Fruit fly (Drosophila melanogaster) whole organism, embryonic: ENCODE data around the gene CG7139.

ENCODE experiments used
- BEAF-32 ChIP-seq: fragments of 200-800 bp; sonication (Bioruptor generic); optimal IDR thresholded peaks from 3 replicates; lab custom pipeline; 2017; ENCODE audit warnings: missing biosample characterization, missing genetic modification characterization, mild to moderate bottlenecking, moderate library complexity, missing genetic modification reagents
- Bgb ChIP-seq: fragments of 200-800 bp; sonication (Bioruptor generic); IDR thresholded peaks from 2 replicates; pipeline ENCODE4 v1.3.6; 2022; ENCODE audit warnings: missing biosample characterization, missing genetic modification characterization; ENCODE audit not compliant: partially characterized antibody
- CG11560 ChIP-seq: fragments of 200-800 bp; sonication (Bioruptor generic); IDR thresholded peaks from 3 replicates; pipeline ENCODE4 v1.3.6; 2022; ENCODE audit warnings: missing biosample characterization, missing genetic modification characterization
- CG12391 ChIP-seq: fragments of 200-800 bp; sonication (Bioruptor generic); optimal IDR thresholded peaks from 3 replicates; lab custom pipeline; 2018; ENCODE audit warnings: missing biosample characterization, mild to moderate bottlenecking, missing genetic modification characterization, moderate library complexity
- CG13287 ChIP-seq: fragments of 200-800 bp; sonication (Bioruptor generic); IDR thresholded peaks from 2 replicates; pipeline ENCODE4 v1.3.6; 2022; ENCODE audit warnings: missing biosample characterization, missing genetic modification characterization; ENCODE audit not compliant: partially characterized antibody
- CG13296 ChIP-seq: fragments of 200-800 bp; sonication (Bioruptor generic); optimal IDR thresholded peaks from 3 replicates; lab custom pipeline; 2018; ENCODE audit warnings: missing biosample characterization, mild to moderate bottlenecking, missing genetic modification characterization
- CG13894 ChIP-seq: fragments of 200-800 bp; sonication (Bioruptor generic); optimal IDR thresholded peaks from 3 replicates; lab custom pipeline; 2018; ENCODE audit warnings: missing biosample characterization, mild to moderate bottlenecking, missing genetic modification characterization, moderate library complexity
- CG14014 ChIP-seq: fragments of 200-800 bp; sonication (Bioruptor generic); IDR thresholded peaks from 2 replicates; pipeline ENCODE4 v1.3.6; 2022; ENCODE audit warnings: missing biosample characterization, missing genetic modification characterization
- CG15601 ChIP-seq: fragments of 200-800 bp; sonication (Bioruptor generic); optimal IDR thresholded peaks from 3 replicates; lab custom pipeline; 2019; ENCODE audit warnings: missing biosample characterization, mild to moderate bottlenecking, missing genetic modification characterization, moderate library complexity
- CG16813 ChIP-seq: fragments of 200-800 bp; sonication (Bioruptor generic); IDR thresholded peaks from 3 replicates; pipeline ENCODE4 v1.3.6; 2022; ENCODE audit warnings: missing biosample characterization, missing genetic modification characterization; ENCODE audit not compliant: partially characterized antibody
- CG17359 ChIP-seq: fragments of 200-800 bp; sonication (Bioruptor generic); optimal IDR thresholded peaks from 3 replicates; lab custom pipeline; 2018; ENCODE audit warnings: missing biosample characterization, mild to moderate bottlenecking, missing genetic modification characterization, moderate library complexity
- CG32532 ChIP-seq: fragments of 200-800 bp; sonication (Bioruptor generic); IDR thresholded peaks from 2 replicates; pipeline ENCODE4 v1.3.6; 2022; ENCODE audit warnings: missing biosample characterization, missing genetic modification characterization
- CG32772 ChIP-seq: fragments of 200-800 bp; sonication (Bioruptor generic); IDR thresholded peaks from 2 replicates; pipeline ENCODE4 v1.3.6; 2022; ENCODE audit warnings: missing biosample characterization, missing genetic modification characterization
- CG33213 ChIP-seq: fragments of 200-800 bp; sonication (Bioruptor generic); optimal IDR thresholded peaks from 3 replicates; lab custom pipeline; 2016; ENCODE audit warnings: missing biosample characterization, missing genetic modification characterization
- CG3995 ChIP-seq: fragments of 200-800 bp; sonication (Bioruptor generic); optimal IDR thresholded peaks from 3 replicates; lab custom pipeline; 2016; ENCODE audit warnings: missing biosample characterization, missing genetic modification characterization
- CG5245 ChIP-seq: fragments of 200-800 bp; sonication (Bioruptor generic); optimal IDR thresholded peaks from 3 replicates; lab custom pipeline; 2016; ENCODE audit warnings: missing biosample characterization, missing genetic modification characterization
- CG6765 ChIP-seq: fragments of 200-800 bp; sonication (Bioruptor generic); optimal IDR thresholded peaks from 3 replicates; lab custom pipeline; 2017; ENCODE audit warnings: missing biosample characterization, mild to moderate bottlenecking, missing genetic modification characterization
- CG7963 ChIP-seq: fragments of 200-800 bp; sonication (Bioruptor generic); IDR thresholded peaks from 3 replicates; pipeline ENCODE4 v1.3.6; 2022; ENCODE audit warnings: missing biosample characterization, missing genetic modification characterization; ENCODE audit not compliant: partially characterized antibody
- CG8924 ChIP-seq: fragments of 200-800 bp; optimal IDR thresholded peaks from 3 replicates; lab custom pipeline; 2019; ENCODE audit warnings: missing biosample characterization, mild to moderate bottlenecking, missing genetic modification characterization, moderate library complexity
- CkIIα-i1 ChIP-seq: fragments of 200-800 bp; sonication (Bioruptor generic); IDR thresholded peaks from 2 replicates; pipeline ENCODE4 v1.3.6; 2022; ENCODE audit warnings: missing biosample characterization, missing genetic modification characterization
- Dll ChIP-seq: fragments of 200-800 bp; sonication (Bioruptor generic); IDR thresholded peaks from 4 replicates; pipeline ENCODE4 v1.3.6; 2022; ENCODE audit warnings: missing biosample characterization, missing genetic modification characterization; ENCODE audit not compliant: partially characterized antibody
- HLH4C ChIP-seq: fragments of 200-800 bp; sonication (Bioruptor generic); IDR thresholded peaks from 3 replicates; pipeline ENCODE4 v1.3.6; 2022; ENCODE audit warnings: missing biosample characterization, missing genetic modification characterization; ENCODE audit not compliant: partially characterized antibody
- Mad ChIP-seq: fragments of 200-800 bp; sonication (Bioruptor generic); optimal IDR thresholded peaks from 2 replicates; lab custom pipeline; 2016; ENCODE audit warnings: missing biosample characterization, missing genetic modification characterization
- Med ChIP-seq: fragments of 200-800 bp; sonication (Bioruptor generic); peaks from one replicate; lab custom pipeline; 2016; ENCODE audit warnings: missing biosample characterization, missing genetic modification characterization, mild to moderate bottlenecking, inconsistent platforms, moderate library complexity
- Nf-YC ChIP-seq: fragments of 200-800 bp; optimal IDR thresholded peaks from 3 replicates; lab custom pipeline; 2019; ENCODE audit warnings: missing biosample characterization, mild to moderate bottlenecking, missing genetic modification characterization, moderate library complexity
- NfI ChIP-seq: fragments of 200-800 bp; sonication (Bioruptor generic); optimal IDR thresholded peaks from 3 replicates; lab custom pipeline; 2018; ENCODE audit warnings: missing biosample characterization, mild to moderate bottlenecking, missing genetic modification characterization, moderate library complexity
- Optix ChIP-seq: fragments of 200-800 bp; sonication (Bioruptor generic); IDR thresholded peaks from 3 replicates; pipeline ENCODE4 v1.3.6; 2022; ENCODE audit warnings: missing biosample characterization, missing genetic modification characterization
- Sry-β ChIP-seq: fragments of 200-800 bp; sonication (Bioruptor generic); optimal IDR thresholded peaks from 2 replicates; lab custom pipeline; 2018; ENCODE audit warnings: missing biosample characterization, mild to moderate bottlenecking, missing genetic modification characterization, moderate library complexity
- Sry-δ ChIP-seq: fragments of 200-800 bp; sonication (Bioruptor generic); optimal IDR thresholded peaks from 2 replicates; lab custom pipeline; 2016; ENCODE audit warnings: missing biosample characterization, missing genetic modification characterization
- Xbp1 ChIP-seq: fragments of 200-800 bp; sonication (Bioruptor generic); optimal IDR thresholded peaks from 3 replicates; lab custom pipeline; 2016; ENCODE audit warnings: missing biosample characterization, mild to moderate bottlenecking, missing genetic modification characterization
- YL-1 ChIP-seq: fragments of 200-800 bp; sonication (Bioruptor generic); optimal IDR thresholded peaks from 3 replicates; lab custom pipeline; 2017; ENCODE audit warnings: missing biosample characterization, mild to moderate bottlenecking, missing genetic modification characterization
- ato ChIP-seq: fragments of 200-800 bp; sonication (Bioruptor generic); IDR thresholded peaks from 2 replicates; pipeline ENCODE4 v1.3.6; 2022; ENCODE audit warnings: missing biosample characterization, missing genetic modification characterization; ENCODE audit not compliant: partially characterized antibody
- exex ChIP-seq: fragments of 200-800 bp; sonication (Bioruptor generic); optimal IDR thresholded peaks from 4 replicates; lab custom pipeline; 2018; ENCODE audit warnings: missing biosample characterization, mild to moderate bottlenecking, missing genetic modification characterization, moderate library complexity
- gce ChIP-seq: fragments of 200-800 bp; sonication (Bioruptor generic); IDR thresholded peaks from 3 replicates; pipeline ENCODE4 v1.3.6; 2022; ENCODE audit warnings: missing biosample characterization, missing genetic modification characterization
- gfzf ChIP-seq: fragments of 200-800 bp; sonication (Bioruptor generic); optimal IDR thresholded peaks from 2 replicates; lab custom pipeline; 2016; ENCODE audit warnings: missing biosample characterization, mild to moderate bottlenecking, missing genetic modification characterization, moderate library complexity
- hb ChIP-seq: fragments of 200-800 bp; sonication (Bioruptor generic); IDR thresholded peaks from 3 replicates; pipeline ENCODE4 v1.3.6; 2022; ENCODE audit warnings: missing biosample characterization, missing genetic modification characterization; ENCODE audit not compliant: partially characterized antibody
- her ChIP-seq: fragments of 200-800 bp; sonication (Bioruptor generic); optimal IDR thresholded peaks from 2 replicates; lab custom pipeline; 2016; ENCODE audit warnings: missing biosample characterization, missing genetic modification characterization
- inv ChIP-seq: fragments of 200-800 bp; sonication (Bioruptor generic); IDR thresholded peaks from 2 replicates; pipeline ENCODE4 v1.3.6; 2022; ENCODE audit warnings: missing biosample characterization, missing genetic modification characterization; ENCODE audit not compliant: partially characterized antibody
- jumu ChIP-seq: fragments of 200-800 bp; sonication (Bioruptor generic); optimal IDR thresholded peaks from 3 replicates; lab custom pipeline; 2016; ENCODE audit warnings: missing biosample characterization, missing genetic modification characterization
- knrl ChIP-seq: fragments of 200-800 bp; sonication (Bioruptor generic); IDR thresholded peaks from 3 replicates; pipeline ENCODE4 v1.3.6; 2022; ENCODE audit warnings: missing biosample characterization, missing genetic modification characterization; ENCODE audit not compliant: partially characterized antibody
- pho ChIP-seq: fragments of 200-800 bp; sonication (Bioruptor generic); optimal IDR thresholded peaks from 2 replicates; lab custom pipeline; 2016; ENCODE audit warnings: missing biosample characterization, missing genetic modification characterization
- sob ChIP-seq: fragments of 200-800 bp; sonication (Bioruptor generic); IDR thresholded peaks from 2 replicates; pipeline ENCODE4 v1.3.6; 2022; ENCODE audit warnings: missing biosample characterization, missing genetic modification characterization
- ssp ChIP-seq: fragments of 200-800 bp; sonication (Bioruptor generic); IDR thresholded peaks from 2 replicates; pipeline ENCODE4 v1.3.6; 2022; ENCODE audit warnings: missing biosample characterization, missing genetic modification characterization
- tna ChIP-seq: fragments of 200-800 bp; sonication (Bioruptor generic); IDR thresholded peaks from 2 replicates; pipeline ENCODE4 v1.3.6; 2022; ENCODE audit warnings: missing biosample characterization, missing genetic modification characterization; ENCODE audit not compliant: partially characterized antibody
- vnd ChIP-seq: fragments of 200-800 bp; sonication (Bioruptor generic); IDR thresholded peaks from 3 replicates; pipeline ENCODE4 v1.3.6; 2022; ENCODE audit warnings: missing biosample characterization, missing genetic modification characterization; ENCODE audit not compliant: partially characterized antibody
- wor ChIP-seq: fragments of 200-800 bp; sonication (Bioruptor generic); IDR thresholded peaks from 2 replicates; pipeline ENCODE4 v1.3.6; 2022; ENCODE audit warnings: missing biosample characterization, missing genetic modification characterization
- zen ChIP-seq: fragments of 200-800 bp; sonication (Bioruptor generic); optimal IDR thresholded peaks from 3 replicates; lab custom pipeline; 2018; ENCODE audit warnings: missing biosample characterization, mild to moderate bottlenecking, missing genetic modification characterization, moderate library complexity
- zen2 ChIP-seq: fragments of 200-800 bp; sonication (Bioruptor generic); IDR thresholded peaks from 3 replicates; pipeline ENCODE4 v1.3.6; 2022; ENCODE audit warnings: missing biosample characterization, missing genetic modification characterization; ENCODE audit not compliant: partially characterized antibody

Gene CG7139

dm6 chr3L:22074347-22074971, 2.8 kb upstream of the CG7139 start, which contains the start of gene CG7133 (continued):
- no peak for TF ChIP-seq wor (GFP tag; lab: Robert Waterston, UW)
- peak; percentile 14 for TF ChIP-seq CG12391 (tag; lab: Kevin White, UChicago)
- no peak for TF ChIP-seq CG5245 (GFP tag; lab: Kevin White, UChicago)
- TF ChIP-seq CG3995 (GFP tag; lab: Kevin White, UChicago) = peak; percentile 59
- TF ChIP-seq Sry-δ (GFP tag; lab: Kevin White, UChicago) = peak; percentile 89
- no peak for TF ChIP-seq CG13296
- TF ChIP-seq CG16813 (GFP tag; lab: Robert Waterston, UW) = peak; percentile 85
- TF ChIP-seq CG14014 (GFP tag; lab: Robert Waterston, UW) = no peak
- TF ChIP-seq CG15601 (tag; lab: Kevin White, UChicago) = no peak
- peak; percentile 85 for TF ChIP-seq BEAF-32 (GFP tag; lab: Kevin White, UChicago)
- TF ChIP-seq CG11560 (tag; lab: Robert Waterston, UW) = no peak
- peak; percentile 78 for TF ChIP-seq CG7963 (GFP tag; lab: Robert Waterston, UW)
- peak; percentile 53 for TF ChIP-seq Sry-β
- peak; percentile 18 for TF ChIP-seq Nf-YC
- TF ChIP-seq ssp (GFP tag; lab: Robert Waterston, UW) = no peak
- TF ChIP-seq zen2 (GFP tag; lab: Robert Waterston, UW) = peak; percentile 91
- TF ChIP-seq CG32772 (GFP tag; lab: Robert Waterston, UW) = no peak
- peak; percentile 33 for TF ChIP-seq Xbp1 (GFP tag; lab: Kevin White, UChicago)
- no peak for TF ChIP-seq CG6765 (GFP tag; lab: Kevin White, UChicago)
- TF ChIP-seq CG17359 (tag; lab: Kevin White, UChicago) = no peak
- peak; percentile 56 for TF ChIP-seq gfzf (GFP tag; lab: Kevin White, UChicago)
- TF ChIP-seq CG33213 (GFP tag; lab: Kevin White, UChicago) = no peak
- peak; percentile 60 for TF ChIP-seq CG13894 (tag; lab: Kevin White, UChicago)
- peak; percentile 74 for TF ChIP-seq ato (GFP tag; lab: Robert Waterston, UW)
- TF ChIP-seq pho (GFP tag; lab: Kevin White, UChicago) = peak; percentile 27
- TF ChIP-seq tna (GFP tag; lab: Robert Waterston, UW) = peak; percentile 77
- peak; percentile 7 for TF ChIP-seq exex (tag; lab: Kevin White, UChicago)
- TF ChIP-seq Dll (GFP tag; lab: Robert Waterston, UW) = peak; percentile 90
- peak; percentile 90 for TF ChIP-seq knrl (GFP tag; lab: Robert Waterston, UW)
- TF ChIP-seq YL-1 (GFP tag; lab: Kevin White, UChicago) = peak; percentile 37
- peak; percentile 6; the same call in 1 of the 2 replicates for TF ChIP-seq CG32532 (GFP tag; lab: Robert Waterston, UW)
- TF ChIP-seq CG13287 = peak; percentile 90
- no peak for TF ChIP-seq Mad
- peak; percentile 91 for TF ChIP-seq Bgb (GFP tag; lab: Robert Waterston, UW)
- TF ChIP-seq jumu (GFP tag; lab: Kevin White, UChicago) = no peak
- no peak for TF ChIP-seq her (GFP tag; lab: Kevin White, UChicago)
- peak; percentile 86 for TF ChIP-seq hb
- TF ChIP-seq Optix = no peak
- TF ChIP-seq inv = peak; percentile 86
- no peak for TF ChIP-seq gce
- TF ChIP-seq CkIIα-i1 = no peak
- TF ChIP-seq sob (GFP tag; lab: Robert Waterston, UW) = no peak
- TF ChIP-seq Med = peak; percentile 61
- TF ChIP-seq HLH4C (GFP tag; lab: Robert Waterston, UW) = peak; percentile 82
- TF ChIP-seq zen = peak; percentile 60
- peak; percentile 4 for TF ChIP-seq CG8924 (tag; lab: Kevin White, UChicago)
- TF ChIP-seq NfI (GFP tag; lab: Kevin White, UChicago) = no peak
- TF ChIP-seq vnd = peak; percentile 88
